Worm (Caenorhabditis elegans) whole organism, midembryonic: Measurements from ENCODE around the gene srd-10.

Source experiments
- T22C8.4 ChIP-seq: fragments of 200-800 bp; sonication (Bioruptor generic); IDR thresholded peaks from 2 replicates; pipeline ENCODE4 v1.3.6; 2022; ENCODE audit warnings: missing genetic modification characterization, missing compliant biosample characterization
- klf-2 ChIP-seq: fragments of 200-800 bp; sonication (Bioruptor generic); conservative IDR thresholded peaks from 2 replicates; pipeline ENCODE4 v1.3.6; 2022; ENCODE audit warnings: missing genetic modification reagents, missing genetic modification characterization, missing compliant biosample characterization
- med-1 ChIP-seq: sonication (generic microtip); optimal IDR thresholded peaks from 2 replicates; lab custom pipeline; 2017; ENCODE audit warnings: missing genetic modification characterization, mild to moderate bottlenecking, missing compliant biosample characterization, antibody characterized with exemption, missing genetic modification reagents; ENCODE audit not compliant: insufficient read depth
- tab-1 ChIP-seq: fragments of 200-800 bp; sonication (Bioruptor generic); IDR thresholded peaks from 2 replicates; pipeline ENCODE4 v1.3.6; 2022; ENCODE audit warnings: missing genetic modification characterization, missing compliant biosample characterization
- ztf-29 ChIP-seq: fragments of 200-800 bp; sonication (Bioruptor generic); IDR thresholded peaks from 2 replicates; pipeline ENCODE4 v1.3.6; 2022; ENCODE audit warnings: missing genetic modification reagents, missing genetic modification characterization, missing compliant biosample characterization

DNA sequence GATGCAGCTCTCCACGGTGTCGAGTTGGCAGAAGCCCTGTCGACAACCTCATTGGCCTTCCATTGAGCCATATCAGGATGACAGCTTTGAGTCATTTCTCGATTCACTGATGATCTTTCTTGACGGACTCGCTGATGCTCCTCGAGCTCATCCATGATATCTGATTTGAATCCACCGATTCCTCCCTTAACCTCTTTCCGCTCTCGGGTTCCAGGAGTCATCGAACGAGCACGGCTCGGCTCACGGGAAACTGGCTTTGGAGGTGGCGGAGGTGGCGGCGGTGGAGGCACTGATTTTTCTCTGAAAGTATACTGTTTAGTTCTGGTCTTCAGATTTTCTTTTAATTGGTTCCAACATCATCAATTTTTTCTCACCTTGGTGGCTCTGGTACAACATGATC, 15.8 kb upstream of the srd-10 start:
- TF ChIP-seq tab-1 (GFP tag; lab: Robert Waterston, UW): no peak
- no peak for TF ChIP-seq T22C8.4
- no peak for TF ChIP-seq klf-2
- no peak for TF ChIP-seq ztf-29
- no peak for TF ChIP-seq med-1
